Worm (Caenorhabditis elegans): ENCODE measurements around the gene hmg-5.

- TF ChIP-seq snpc-4 (tag; optimal IDR thresholded peaks at IDR 0.05) (no peak), unc-62 (GFP tag; optimal IDR thresholded peaks at IDR 0.05) (no peak), unc-39 (tag; optimal IDR thresholded peaks at IDR 0.05) (no peak), mab-5 (tag; optimal IDR thresholded peaks at IDR 0.05) (no peak), ceh-83 (GFP tag; optimal IDR thresholded peaks at IDR 0.05) (no peak), ztf-11 (tag; optimal IDR thresholded peaks at IDR 0.05) (no peak), tbx-8 (GFP tag; optimal IDR thresholded peaks at IDR 0.05) (no peak), lin-13 (tag; optimal IDR thresholded peaks at IDR 0.05) (no peak)
These were observed 4.4 kb upstream of the hmg-5 start for ce11 chrIV:7650433-7650832.

All from whole organism, mixed stage, embryonic.